Worm (Caenorhabditis elegans) whole organism, L3 larva: ENCODE measurements around the gene F38H4.5.

Experiments used
- R02D3.7 ChIP-seq: fragments of 150-350 bp; optimal IDR thresholded peaks from 2 replicates; lab custom pipeline; 2014; ENCODE audit warnings: missing biosample characterization, missing genetic modification characterization
- aly-2 ChIP-seq: fragments of 150-350 bp; optimal IDR thresholded peaks from 2 replicates; lab custom pipeline; 2014; ENCODE audit warnings: missing biosample characterization, missing genetic modification characterization
- ceh-28 ChIP-seq: fragments of 150-350 bp; optimal IDR thresholded peaks from 2 replicates; lab custom pipeline; 2014; ENCODE audit warnings: missing biosample characterization, missing genetic modification reagents, missing genetic modification characterization
- ceh-82 ChIP-seq: fragments of 150-350 bp; optimal IDR thresholded peaks from 2 replicates; lab custom pipeline; 2014; ENCODE audit warnings: missing biosample characterization, missing genetic modification characterization
- ceh-9 ChIP-seq: sonication (generic microtip); optimal IDR thresholded peaks from 2 replicates; lab custom pipeline; 2018; ENCODE audit warnings: missing biosample characterization, missing genetic modification characterization
- daf-12 ChIP-seq: fragments of 150-350 bp; optimal IDR thresholded peaks from 2 replicates; lab custom pipeline; 2014; ENCODE audit warnings: missing biosample characterization, missing genetic modification reagents, missing genetic modification characterization
- egl-27 ChIP-seq: sonication (generic microtip); optimal IDR thresholded peaks from 4 replicates; lab custom pipeline; 2017; ENCODE audit warnings: missing biosample characterization, missing genetic modification reagents, missing genetic modification characterization
- egl-5 ChIP-seq: fragments of 150-350 bp; optimal IDR thresholded peaks from 2 replicates; lab custom pipeline; 2017; ENCODE audit warnings: missing biosample characterization, missing genetic modification reagents, missing genetic modification characterization, inconsistent platforms
- elt-1 ChIP-seq: fragments of 150-350 bp; optimal IDR thresholded peaks from 2 replicates; lab custom pipeline; 2014; ENCODE audit warnings: missing biosample characterization, missing genetic modification characterization
- elt-2 ChIP-seq: sonication (generic microtip); optimal IDR thresholded peaks from 2 replicates; lab custom pipeline; 2016; ENCODE audit warnings: missing genetic modification reagents, mild to moderate bottlenecking, missing genetic modification characterization, missing compliant biosample characterization
- elt-3 ChIP-seq, 3 experiments: fragments of 150-350 bp in 1 of 3; sonication (generic microtip) in 2 of 3; optimal IDR thresholded peaks; 2 replicates in 2 of 3; 4 replicates in 1 of 3; lab custom pipeline; 2014 to 2017; ENCODE audit warnings: missing biosample characterization in 3 of 3, missing genetic modification characterization in 3 of 3
- eor-1 ChIP-seq, 2 experiments: fragments of 150-350 bp; optimal IDR thresholded peaks; 2 replicates each; lab custom pipeline; 2014 to 2018; ENCODE audit warnings: missing biosample characterization in 2 of 2, missing genetic modification characterization in 2 of 2
- fkh-10 ChIP-seq: sonication (generic microtip); optimal IDR thresholded peaks from 2 replicates; lab custom pipeline; 2017; ENCODE audit warnings: missing biosample characterization, missing genetic modification reagents, missing genetic modification characterization
- fkh-2 ChIP-seq: fragments of 150-350 bp; optimal IDR thresholded peaks from 2 replicates; lab custom pipeline; 2014; ENCODE audit warnings: missing biosample characterization, missing genetic modification reagents, missing genetic modification characterization
- fos-1 ChIP-seq: fragments of 150-350 bp; optimal IDR thresholded peaks from 2 replicates; lab custom pipeline; 2014; ENCODE audit warnings: missing biosample characterization, missing genetic modification characterization
- hmg-11 ChIP-seq: sonication (generic microtip); optimal IDR thresholded peaks from 2 replicates; lab custom pipeline; 2016; ENCODE audit warnings: missing genetic modification characterization, missing compliant biosample characterization
- jun-1 ChIP-seq: fragments of 150-350 bp; optimal IDR thresholded peaks from 2 replicates; lab custom pipeline; 2014; ENCODE audit warnings: missing biosample characterization, missing genetic modification reagents, missing genetic modification characterization
- lin-15B ChIP-seq: fragments of 150-350 bp; optimal IDR thresholded peaks from 2 replicates; lab custom pipeline; 2014; ENCODE audit warnings: missing biosample characterization, missing genetic modification characterization
- lin-39 ChIP-seq: fragments of 150-350 bp; optimal IDR thresholded peaks from 2 replicates; lab custom pipeline; 2018; ENCODE audit warnings: missing biosample characterization, missing genetic modification reagents, missing genetic modification characterization
- lsy-12 ChIP-seq: sonication (generic microtip); optimal IDR thresholded peaks from 2 replicates; lab custom pipeline; 2016; ENCODE audit warnings: mild to moderate bottlenecking, missing genetic modification characterization, missing compliant biosample characterization
- mdl-1 ChIP-seq: fragments of 150-350 bp; optimal IDR thresholded peaks from 2 replicates; lab custom pipeline; 2014; ENCODE audit warnings: missing biosample characterization, missing genetic modification characterization
- mml-1 ChIP-seq: fragments of 150-350 bp; sonication (generic microtip); optimal IDR thresholded peaks from 3 replicates; lab custom pipeline; 2014; ENCODE audit warnings: missing biosample characterization, missing genetic modification characterization
- nfya-1 ChIP-seq: sonication (generic microtip); optimal IDR thresholded peaks from 2 replicates; lab custom pipeline; 2017; ENCODE audit warnings: missing genetic modification characterization, mild to moderate bottlenecking, missing compliant biosample characterization, antibody characterized with exemption, moderate library complexity; ENCODE audit not compliant: insufficient read depth
- nhr-11 ChIP-seq: fragments of 150-350 bp; optimal IDR thresholded peaks from 2 replicates; lab custom pipeline; 2014; ENCODE audit warnings: missing biosample characterization, missing genetic modification characterization
- nhr-12 ChIP-seq: fragments of 150-350 bp; optimal IDR thresholded peaks from 2 replicates; lab custom pipeline; 2014; ENCODE audit warnings: missing biosample characterization, missing genetic modification characterization
- nhr-23 ChIP-seq: fragments of 150-350 bp; optimal IDR thresholded peaks from 2 replicates; lab custom pipeline; 2014; ENCODE audit warnings: missing biosample characterization, missing genetic modification reagents, missing genetic modification characterization
- nhr-237 ChIP-seq: fragments of 150-350 bp; optimal IDR thresholded peaks from 2 replicates; lab custom pipeline; 2014; ENCODE audit warnings: missing biosample characterization, missing genetic modification characterization
- nhr-25 ChIP-seq: sonication (generic microtip); optimal IDR thresholded peaks from 2 replicates; lab custom pipeline; 2017; ENCODE audit warnings: missing biosample characterization, missing genetic modification characterization
- nhr-28 ChIP-seq: fragments of 150-350 bp; optimal IDR thresholded peaks from 2 replicates; lab custom pipeline; 2014; ENCODE audit warnings: missing biosample characterization, missing genetic modification characterization
- nhr-43 ChIP-seq: sonication (generic microtip); optimal IDR thresholded peaks from 2 replicates; lab custom pipeline; 2016; ENCODE audit warnings: mild to moderate bottlenecking, missing genetic modification characterization, missing compliant biosample characterization; ENCODE audit not compliant: poor library complexity, severe bottlenecking
- nhr-67 ChIP-seq: fragments of 150-350 bp; optimal IDR thresholded peaks from 2 replicates; lab custom pipeline; 2014; ENCODE audit warnings: missing biosample characterization, missing genetic modification characterization
- nhr-76 ChIP-seq: fragments of 150-350 bp; sonication (generic microtip); optimal IDR thresholded peaks from 5 replicates; lab custom pipeline; 2014; ENCODE audit warnings: missing biosample characterization, missing genetic modification characterization
- pha-4 ChIP-seq: fragments of 150-350 bp; optimal IDR thresholded peaks from 2 replicates; lab custom pipeline; 2014; ENCODE audit warnings: missing biosample characterization, missing genetic modification reagents, missing genetic modification characterization
- sea-2 ChIP-seq: fragments of 150-350 bp; sonication (generic microtip); optimal IDR thresholded peaks from 4 replicates; lab custom pipeline; 2014; ENCODE audit warnings: missing biosample characterization, missing genetic modification reagents, missing genetic modification characterization
- skn-1 ChIP-seq: fragments of 150-350 bp; optimal IDR thresholded peaks from 2 replicates; lab custom pipeline; 2014; ENCODE audit warnings: missing biosample characterization, missing genetic modification characterization
- snpc-4 ChIP-seq: fragments of 150-350 bp; optimal IDR thresholded peaks from 2 replicates; lab custom pipeline; 2014; ENCODE audit warnings: missing biosample characterization, missing genetic modification characterization
- tbx-2 ChIP-seq: sonication (generic microtip); optimal IDR thresholded peaks from 2 replicates; lab custom pipeline; 2016; ENCODE audit warnings: mild to moderate bottlenecking, missing genetic modification characterization, missing compliant biosample characterization
- unc-39 ChIP-seq: sonication (generic microtip); optimal IDR thresholded peaks from 4 replicates; lab custom pipeline; 2017; ENCODE audit warnings: missing biosample characterization, missing genetic modification characterization
- unc-62 ChIP-seq: fragments of 150-350 bp; sonication (generic microtip); optimal IDR thresholded peaks from 4 replicates; lab custom pipeline; 2014; ENCODE audit warnings: missing biosample characterization, missing genetic modification reagents, missing genetic modification characterization
- zag-1 ChIP-seq: fragments of 150-350 bp; optimal IDR thresholded peaks from 2 replicates; lab custom pipeline; 2014; ENCODE audit warnings: missing biosample characterization, missing genetic modification characterization
- ztf-11 ChIP-seq: fragments of 150-350 bp; optimal IDR thresholded peaks from 2 replicates; lab custom pipeline; 2014; ENCODE audit warnings: missing biosample characterization, missing genetic modification characterization

F38H4.5 gene

DNA sequence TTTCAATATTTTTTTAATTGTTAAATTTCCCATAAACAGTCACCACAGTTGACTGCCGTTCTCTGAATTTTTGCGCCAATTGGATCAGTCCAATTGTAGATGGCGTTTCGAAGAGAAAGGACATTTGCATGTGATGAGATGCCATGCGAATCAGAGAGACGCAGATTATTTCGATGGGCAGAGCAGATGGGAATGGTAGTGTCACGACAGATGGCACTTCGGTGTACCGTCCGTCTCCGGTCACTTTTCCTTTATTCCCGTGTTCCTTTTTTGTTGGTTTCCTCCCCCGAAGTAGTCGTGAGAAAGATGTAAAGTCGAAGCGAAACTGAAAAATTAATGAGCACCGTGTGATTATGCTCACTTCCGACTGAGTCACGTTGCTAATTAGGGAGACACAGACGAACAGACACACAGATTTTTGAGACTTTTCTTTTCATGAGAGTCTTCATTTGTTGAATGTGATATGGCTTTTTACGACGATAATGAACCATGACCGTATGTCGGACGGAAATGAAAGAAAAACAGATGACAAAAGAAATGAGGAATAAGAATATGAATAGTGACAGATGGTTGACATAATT lies 15.8 kb downstream of the F38H4.5 start:
- TF ChIP-seq ceh-9 (tag; lab: Kevin White, UChicago) (no peak), egl-27 (tag; lab: Kevin White, UChicago) (no peak), nhr-67 (tag; lab: Kevin White, UChicago) (no peak), egl-5 (tag; lab: Kevin White, UChicago) (no peak), elt-3 (tag; optimal IDR thresholded peaks at IDR 0.05; lab: Kevin White, UChicago) (no peak), ceh-82 (tag; lab: Kevin White, UChicago) (no peak), lin-39 (tag; lab: Kevin White, UChicago) (no peak), elt-1 (tag; lab: Kevin White, UChicago) (no peak), mml-1 (no peak), lin-15B (no peak), elt-2 (tag; lab: Kevin White, UChicago) (no peak), tbx-2 (tag; lab: Kevin White, UChicago) (no peak), fos-1 (tag; lab: Kevin White, UChicago) (no peak), unc-39 (no peak), ztf-11 (tag; lab: Kevin White, UChicago) (no peak), hmg-11 (tag; lab: Kevin White, UChicago) (no peak), snpc-4 (tag; lab: Kevin White, UChicago) (no peak), fkh-2 (no peak), nhr-76 (tag; lab: Kevin White, UChicago) (no peak)

DNA sequence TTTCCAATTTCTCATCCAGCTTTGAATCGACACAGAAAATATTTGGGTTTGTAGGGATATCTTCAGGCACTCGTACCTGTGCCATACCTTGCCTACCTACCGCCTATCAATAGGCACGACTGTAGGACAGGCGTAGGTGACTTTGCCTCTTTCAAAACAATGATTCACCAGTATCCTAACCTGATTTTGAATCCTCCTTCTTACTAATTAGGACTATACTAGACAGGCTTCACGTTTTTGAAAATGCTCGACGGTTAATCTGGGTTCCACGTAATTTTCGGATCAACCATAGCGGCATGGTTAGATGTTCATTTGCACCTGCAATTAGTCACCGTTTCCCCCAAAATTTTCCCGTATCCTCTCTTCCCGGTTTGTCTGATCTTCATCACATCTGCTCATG lies 16.5 kb downstream of the F38H4.5 start:
- TF ChIP-seq aly-2 (tag; lab: Kevin White, UChicago) = no peak
- no peak for TF ChIP-seq nhr-43 (tag; lab: Kevin White, UChicago)
- TF ChIP-seq nhr-76 (tag; lab: Kevin White, UChicago) = no peak
- TF ChIP-seq nhr-12 (tag; lab: Kevin White, UChicago) = no peak
- no peak for TF ChIP-seq nfya-1
- TF ChIP-seq nhr-28 (tag; lab: Kevin White, UChicago) = no peak
- no peak for TF ChIP-seq ceh-28 (tag; lab: Kevin White, UChicago)
- no peak for TF ChIP-seq nhr-67 (tag; lab: Kevin White, UChicago)

DNA sequence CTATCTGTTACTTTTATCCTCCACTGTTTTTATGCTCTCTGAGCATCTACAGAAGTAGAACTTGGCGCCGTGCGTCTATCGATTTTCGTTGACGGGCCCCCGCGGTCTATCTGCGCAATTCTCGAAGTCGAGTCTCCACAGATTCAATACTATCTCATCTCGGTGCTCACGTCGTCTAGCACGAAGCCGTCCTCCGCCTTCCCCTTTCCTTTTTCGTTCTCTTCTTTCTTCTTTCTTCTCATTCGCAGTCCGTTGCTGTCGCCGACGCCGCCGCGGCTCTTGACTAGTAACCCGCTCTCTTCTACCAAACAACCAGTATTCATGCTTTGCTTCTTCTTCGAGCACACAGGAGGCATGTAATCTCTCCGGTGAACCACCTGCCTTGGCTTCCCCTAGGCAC lies 19.1 kb downstream of the F38H4.5 start:
- TF ChIP-seq lin-15B (peak; percentile 25), lin-39 (tag; lab: Kevin White, UChicago) (peak; percentile 31), fkh-10 (GFP tag; lab: Kevin White, UChicago) (peak; percentile 16), tbx-2 (tag; lab: Kevin White, UChicago) (no peak), nfya-1 (peak; percentile 69), snpc-4 (tag; lab: Kevin White, UChicago) (peak; percentile 10), egl-27 (tag; lab: Kevin White, UChicago) (no peak)

DNA sequence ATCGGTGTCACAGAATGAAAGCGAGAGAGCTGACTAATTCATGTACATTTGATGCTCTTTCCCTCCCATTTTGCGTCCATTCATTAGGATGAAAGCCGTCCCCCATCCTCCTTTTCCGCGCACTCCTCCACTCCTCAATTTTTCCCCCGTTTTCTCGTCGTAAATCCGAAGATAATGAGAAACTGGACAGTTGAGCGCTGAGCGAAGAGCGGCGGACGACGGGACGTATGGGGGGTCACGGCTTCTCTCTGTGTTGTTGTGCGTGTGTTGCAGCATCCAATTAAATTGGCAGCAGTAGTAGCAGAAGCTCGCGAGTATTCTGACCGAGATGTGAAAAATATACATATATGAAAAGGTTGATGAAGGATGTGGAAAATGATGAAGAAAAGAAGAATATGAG lies 19.9 kb downstream of the F38H4.5 start:
- TF ChIP-seq unc-62 (GFP tag; lab: Kevin White, UChicago) (no peak), unc-39 (no peak), eor-1 (tag; optimal IDR thresholded peaks at IDR 0.05; lab: Kevin White, UChicago) (no peak), jun-1 (tag; lab: Kevin White, UChicago) (no peak), egl-5 (tag; lab: Kevin White, UChicago) (no peak), ceh-9 (tag; lab: Kevin White, UChicago) (no peak), mdl-1 (no peak), tbx-2 (tag; lab: Kevin White, UChicago) (no peak), lsy-12 (tag; lab: Kevin White, UChicago) (no peak), nhr-23 (tag; lab: Kevin White, UChicago) (no peak), lin-39 (tag; lab: Kevin White, UChicago) (no peak), zag-1 (no peak)

DNA sequence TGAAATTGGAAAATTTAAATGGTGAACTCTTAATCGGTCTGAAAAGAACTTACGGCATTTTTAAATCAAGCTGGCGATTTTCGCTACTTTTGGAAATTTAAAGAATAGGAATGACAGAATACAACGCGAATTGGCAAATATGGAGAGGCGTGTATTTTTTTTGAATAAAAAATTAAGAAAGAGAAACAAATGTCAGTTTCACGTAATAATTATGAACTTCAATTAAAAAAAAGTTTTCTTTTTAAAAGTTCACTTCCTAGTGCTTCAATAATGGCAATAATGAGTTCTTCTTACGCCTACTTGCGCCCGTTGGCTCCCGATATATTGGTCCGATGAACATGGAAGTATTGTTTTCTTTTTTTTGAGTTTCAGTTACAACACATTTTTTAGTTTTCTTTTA lies 25.7 kb downstream of the F38H4.5 start, which contains the start of gene pph-2:
Gene pph-2, minus strand, starts transcription at position 101 of the 400 bp plus-strand sequence.
- no peak for TF ChIP-seq hmg-11 (tag; lab: Kevin White, UChicago)
- no peak for TF ChIP-seq R02D3.7 (tag; lab: Kevin White, UChicago)
- no peak for TF ChIP-seq unc-62 (GFP tag; lab: Kevin White, UChicago)
- no peak for TF ChIP-seq sea-2
- no peak for TF ChIP-seq skn-1
- no peak for TF ChIP-seq daf-12 (tag; lab: Kevin White, UChicago)
- TF ChIP-seq lin-15B = no peak
- no peak for TF ChIP-seq ztf-11 (tag; lab: Kevin White, UChicago)
- TF ChIP-seq nhr-25 (tag; lab: Kevin White, UChicago) = no peak
- TF ChIP-seq fos-1 (tag; lab: Kevin White, UChicago) = no peak
- no peak for TF ChIP-seq fkh-2
- no peak for TF ChIP-seq elt-2 (tag; lab: Kevin White, UChicago)
- TF ChIP-seq mdl-1 = no peak
- no peak for TF ChIP-seq nhr-237
- no peak for TF ChIP-seq pha-4 (tag; lab: Kevin White, UChicago)
- no peak for TF ChIP-seq jun-1 (tag; lab: Kevin White, UChicago)
- no peak for TF ChIP-seq nhr-11
- TF ChIP-seq, all 47 proteins: peak for 0
